Worm (Caenorhabditis elegans) whole organism, young adult: ENCODE data around the gene frh-1.

Experiments
- Y53F4B.3 ChIP-seq: fragments of 200-800 bp; sonication (Bioruptor generic); IDR thresholded peaks from 2 replicates; pipeline ENCODE4 v1.3.6; 2022; ENCODE audit warnings: missing genetic modification reagents, missing genetic modification characterization, missing compliant biosample characterization
- ccch-3 ChIP-seq: fragments of 200-800 bp; sonication (Bioruptor generic); optimal IDR thresholded peaks from 2 replicates; lab custom pipeline; 2018; ENCODE audit warnings: mild to moderate bottlenecking, missing genetic modification characterization, missing compliant biosample characterization
- cebp-1 ChIP-seq, 2 experiments: fragments of 200-800 bp in 1 of 2; sonication (Bioruptor generic) in 1 of 2; sonication (generic microtip) in 1 of 2; IDR thresholded peaks in 1 of 2; optimal IDR thresholded peaks in 1 of 2; 2 replicates each; pipeline versions ENCODE4 v1.3.6 to Lab custom; 2017 to 2022; ENCODE audit warnings: missing compliant biosample characterization in 2 of 2, missing genetic modification characterization in 2 of 2, mild to moderate bottlenecking in 1 of 2, missing genetic modification reagents in 1 of 2, moderate library complexity in 1 of 2
- die-1 ChIP-seq: sonication (generic microtip); optimal IDR thresholded peaks from 2 replicates; lab custom pipeline; 2016; ENCODE audit warnings: missing genotype, mild to moderate bottlenecking, missing genetic modification characterization, missing compliant biosample characterization
- egl-44 ChIP-seq: fragments of 200-800 bp; sonication (Bioruptor generic); IDR thresholded peaks from 2 replicates; pipeline ENCODE4 v1.3.6; 2022; ENCODE audit warnings: missing genetic modification reagents, missing genetic modification characterization, missing compliant biosample characterization
- snpc-4 ChIP-seq, 5 experiments: fragments of 150-350 bp in 1 of 5; sonication (generic microtip) in 4 of 5; optimal IDR thresholded peaks; 2 replicates each; lab custom pipeline; 2014 to 2018; ENCODE audit warnings: missing genetic modification characterization in 5 of 5, missing biosample characterization in 3 of 5, antibody characterized with exemption in 2 of 5, mild to moderate bottlenecking in 2 of 5, missing compliant biosample characterization in 2 of 5, missing genotype in 2 of 5, moderate library complexity in 2 of 5, missing genetic modification reagents in 1 of 5

ce11 chrII:5957803-5958367, 40.7 kb downstream of the frh-1 start:
- no peak for TF ChIP-seq die-1 (tag; lab: Kevin White, UChicago)
- TF ChIP-seq cebp-1 (GFP tag; IDR thresholded peaks at IDR 0.05; lab: Robert Waterston, UW): no peak
- no peak for TF ChIP-seq cebp-1 (tag; optimal IDR thresholded peaks at IDR 0.05; lab: Kevin White, UChicago)
- TF ChIP-seq egl-44 (GFP tag; lab: Robert Waterston, UW): no peak
- TF ChIP-seq ccch-3: no peak
- TF ChIP-seq snpc-4 (GFP tag; optimal IDR thresholded peaks at IDR 0.05; lab: Kevin White, UChicago): no peak
- TF ChIP-seq snpc-4 (tag; optimal IDR thresholded peaks at IDR 0.05; lab: Kevin White, UChicago): no peak
- no peak for TF ChIP-seq Y53F4B.3 (GFP tag; lab: Robert Waterston, UW)
